Fruit fly (Drosophila melanogaster): ENCODE data around the gene CG33189.

CG33189 gene

DNA sequence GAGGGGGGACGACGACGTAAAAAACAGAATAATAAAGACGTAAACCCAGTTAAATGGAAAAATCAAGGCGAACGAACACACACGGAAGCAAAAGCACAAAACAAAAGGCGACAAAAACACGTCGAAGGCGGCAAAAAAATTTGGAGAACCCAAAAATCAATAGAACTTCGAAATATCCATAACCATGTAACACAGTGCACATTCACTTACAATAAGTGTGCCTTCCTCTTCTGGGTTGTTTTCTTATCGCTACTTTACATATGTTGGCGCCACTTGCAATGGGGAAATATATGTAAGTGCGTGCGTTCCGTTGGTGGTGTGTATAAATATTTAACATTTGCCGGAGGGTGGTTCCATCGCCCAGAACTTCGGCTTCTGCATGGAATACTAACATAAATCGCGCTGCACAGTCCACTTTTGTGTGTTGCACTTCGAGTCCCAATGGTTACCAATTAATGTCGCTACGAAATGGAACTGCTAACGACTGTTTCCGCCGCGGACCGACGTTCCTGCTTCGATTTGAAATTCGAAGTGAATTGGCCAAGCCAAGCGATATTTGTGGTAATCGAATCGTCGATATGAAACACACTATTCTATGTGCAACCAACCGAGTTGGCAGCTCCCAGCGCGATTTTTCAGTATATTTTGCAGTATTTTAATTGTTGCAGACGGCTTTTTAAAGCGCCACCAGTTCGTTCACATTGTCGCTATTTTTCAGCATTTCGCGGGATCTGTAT, 33.3 kb downstream of the CG33189 start, which contains the start of the genes CG9801 and Nasp (continued):
- 0 out of 3 replicates have a peak, but pooled peaks have one; percentile 20 for TF ChIP-seq CG8119 (GFP tag; IDR thresholded peaks at IDR 0.05)
- TF ChIP-seq fd59A (GFP tag; optimal IDR thresholded peaks at IDR 0.05): no peak
- TF ChIP-seq CG6163 (GFP tag; IDR thresholded peaks at IDR 0.05): peak; percentile 59; the same call in 2 of the 3 replicates
- peak; percentile 3 for TF ChIP-seq pdm3 (GFP tag; optimal IDR thresholded peaks at IDR 0.05)
- TF ChIP-seq Met (GFP tag; optimal IDR thresholded peaks at IDR 0.05): peak; percentile 34
- no peak for TF ChIP-seq achi (GFP tag; optimal IDR thresholded peaks at IDR 0.05)
- no peak for TF ChIP-seq Eip75B (GFP tag; optimal IDR thresholded peaks at IDR 0.05)
- TF ChIP-seq svp (GFP tag): peak; percentile 79
- peak; percentile 21 for TF ChIP-seq CG31627 (GFP tag; optimal IDR thresholded peaks at IDR 0.05)

DNA sequence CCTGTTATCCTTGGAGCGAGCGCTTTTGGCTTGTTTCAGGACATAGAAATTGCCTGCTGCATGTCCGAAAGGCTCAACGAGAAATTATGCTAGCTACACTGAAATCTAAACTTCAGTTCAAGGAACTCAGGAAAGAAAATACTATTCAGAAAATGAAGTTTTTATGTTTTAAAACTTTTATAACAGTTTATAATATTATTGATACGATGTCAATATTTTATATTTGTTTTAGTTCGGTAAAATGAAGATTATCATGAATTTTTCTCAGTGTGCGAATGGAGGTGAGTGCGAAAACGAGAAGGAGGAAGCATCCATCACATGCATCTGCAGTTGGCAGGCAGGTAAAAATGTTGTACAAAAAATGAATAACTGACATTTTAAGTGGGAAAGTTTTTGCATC, 34.2 kb downstream of the CG33189 start:
- TF ChIP-seq dsx (GFP tag; optimal IDR thresholded peaks at IDR 0.05; ENCODE audit: poor library complexity, severe bottlenecking): peak; percentile 75
- peak; percentile 26 for TF ChIP-seq Blimp-1 (GFP tag; optimal IDR thresholded peaks at IDR 0.05)
- peak; percentile 62 for TF ChIP-seq Sox14 (GFP tag; optimal IDR thresholded peaks at IDR 0.05)
- TF ChIP-seq spab (GFP tag; optimal IDR thresholded peaks at IDR 0.05): peak; percentile 69
- TF ChIP-seq ss (GFP tag; optimal IDR thresholded peaks at IDR 0.05): peak; percentile 40 to 82
- peak; percentile 51 for TF ChIP-seq fd85E (GFP tag; optimal IDR thresholded peaks at IDR 0.05)
- TF ChIP-seq CG1621 (tag; optimal IDR thresholded peaks at IDR 0.05): peak; percentile 59
- TF ChIP-seq CG6276 (GFP tag; optimal IDR thresholded peaks at IDR 0.05): peak; percentile 79
- TF ChIP-seq lz (GFP tag; optimal IDR thresholded peaks at IDR 0.05): peak; percentile 81
- peak; percentile 88 for TF ChIP-seq eg (GFP tag; IDR thresholded peaks at IDR 0.05)
- no peak for TF ChIP-seq Hr38 (GFP tag; optimal IDR thresholded peaks at IDR 0.05)
- TF ChIP-seq CG31627 (GFP tag; optimal IDR thresholded peaks at IDR 0.05): peak; percentile 70
- TF ChIP-seq fkh (GFP tag; optimal IDR thresholded peaks at IDR 0.05): no peak
- TF ChIP-seq CG8319 (GFP tag; optimal IDR thresholded peaks at IDR 0.05): peak; percentile 73
- peak; percentile 39 for TF ChIP-seq Lpt (GFP tag; optimal IDR thresholded peaks at IDR 0.05)
- TF ChIP-seq Gug (GFP tag; IDR thresholded peaks at IDR 0.05): peak; percentile 62
- peak; percentile 88 for TF ChIP-seq acj6 (GFP tag; optimal IDR thresholded peaks at IDR 0.05)
- TF ChIP-seq Hr39 (GFP tag; optimal IDR thresholded peaks at IDR 0.05): peak; percentile 68
- TF ChIP-seq Smox (GFP tag; optimal IDR thresholded peaks at IDR 0.05): peak; percentile 86
- TF ChIP-seq CG34406 (GFP tag; optimal IDR thresholded peaks at IDR 0.05): peak; percentile 88
- TF ChIP-seq Hr4 (GFP tag; optimal IDR thresholded peaks at IDR 0.05): peak; percentile 88
- peak; percentile 89 for TF ChIP-seq Met (GFP tag; optimal IDR thresholded peaks at IDR 0.05)
- TF ChIP-seq vri (GFP tag; optimal IDR thresholded peaks at IDR 0.05): peak; percentile 64
- no peak for TF ChIP-seq Eip93F (GFP tag; optimal IDR thresholded peaks at IDR 0.05)
- peak; percentile 56 for TF ChIP-seq CG9139 (GFP tag; optimal IDR thresholded peaks at IDR 0.05)
- TF ChIP-seq Sox102F (GFP tag; optimal IDR thresholded peaks at IDR 0.05): peak; percentile 81
- peak; percentile 53 for TF ChIP-seq fd59A (GFP tag; optimal IDR thresholded peaks at IDR 0.05)
- peak; percentile 24 for TF ChIP-seq CG16779 (tag; optimal IDR thresholded peaks at IDR 0.05)
- TF ChIP-seq CG15336 (GFP tag; IDR thresholded peaks at IDR 0.05): peak; percentile 88
- peak; percentile 86 for TF ChIP-seq CG32006 (GFP tag; optimal IDR thresholded peaks at IDR 0.05)
- TF ChIP-seq CG6163 (GFP tag; IDR thresholded peaks at IDR 0.05): peak; percentile 85
- peak; percentile 84 for TF ChIP-seq OdsH (GFP tag; optimal IDR thresholded peaks at IDR 0.05)
- TF ChIP-seq CG10631 (GFP tag; optimal IDR thresholded peaks at IDR 0.05): peak; percentile 77
- TF ChIP-seq topi (GFP tag; optimal IDR thresholded peaks at IDR 0.05): peak; percentile 85
- peak; percentile 36 to 73 for TF ChIP-seq salr (GFP tag; optimal IDR thresholded peaks at IDR 0.05)
- TF ChIP-seq CG6854 (GFP tag; optimal IDR thresholded peaks at IDR 0.05): peak; percentile 33
- peak; percentile 71 for TF ChIP-seq CG11762 (GFP tag; optimal IDR thresholded peaks at IDR 0.05; ENCODE audit: insufficient read depth)
- peak; percentile 85 for TF ChIP-seq net (GFP tag; optimal IDR thresholded peaks at IDR 0.05)
- peak; percentile 83 for TF ChIP-seq pdm3 (GFP tag; optimal IDR thresholded peaks at IDR 0.05)
- peak; percentile 68 for TF ChIP-seq Sox15 (GFP tag; optimal IDR thresholded peaks at IDR 0.05)
- peak; percentile 69 for TF ChIP-seq CG7368 (GFP tag; optimal IDR thresholded peaks at IDR 0.05)
- TF ChIP-seq Ets21C (GFP tag; optimal IDR thresholded peaks at IDR 0.05): peak; percentile 46
- peak; percentile 82 for TF ChIP-seq Ets96B (tag; optimal IDR thresholded peaks at IDR 0.05)
- TF ChIP-seq svp (GFP tag): peak; percentile 93

Data from whole organism, prepupa.